Worm (Caenorhabditis elegans) whole organism, L3 larva: Measurements from ENCODE around the gene shw-1.

ENCODE experiments used
- aly-2 ChIP-seq: fragments of 150-350 bp; optimal IDR thresholded peaks from 2 replicates; lab custom pipeline; 2014; ENCODE audit warnings: missing biosample characterization, missing genetic modification characterization
- ama-1 ChIP-seq: fragments of 150-350 bp; optimal IDR thresholded peaks from 2 replicates; lab custom pipeline; 2018
- ceh-9 ChIP-seq: sonication (generic microtip); optimal IDR thresholded peaks from 2 replicates; lab custom pipeline; 2018; ENCODE audit warnings: missing biosample characterization, missing genetic modification characterization
- egl-27 ChIP-seq: sonication (generic microtip); optimal IDR thresholded peaks from 4 replicates; lab custom pipeline; 2017; ENCODE audit warnings: missing biosample characterization, missing genetic modification reagents, missing genetic modification characterization
- egl-5 ChIP-seq: fragments of 150-350 bp; optimal IDR thresholded peaks from 2 replicates; lab custom pipeline; 2017; ENCODE audit warnings: missing biosample characterization, missing genetic modification reagents, missing genetic modification characterization, inconsistent platforms
- lsy-12 ChIP-seq: sonication (generic microtip); optimal IDR thresholded peaks from 2 replicates; lab custom pipeline; 2016; ENCODE audit warnings: mild to moderate bottlenecking, missing genetic modification characterization, missing compliant biosample characterization
- nfya-1 ChIP-seq: sonication (generic microtip); optimal IDR thresholded peaks from 2 replicates; lab custom pipeline; 2017; ENCODE audit warnings: missing genetic modification characterization, mild to moderate bottlenecking, missing compliant biosample characterization, antibody characterized with exemption, moderate library complexity; ENCODE audit not compliant: insufficient read depth
- nhr-11 ChIP-seq: fragments of 150-350 bp; optimal IDR thresholded peaks from 2 replicates; lab custom pipeline; 2014; ENCODE audit warnings: missing biosample characterization, missing genetic modification characterization
- nhr-237 ChIP-seq: fragments of 150-350 bp; optimal IDR thresholded peaks from 2 replicates; lab custom pipeline; 2014; ENCODE audit warnings: missing biosample characterization, missing genetic modification characterization
- nhr-77 ChIP-seq: fragments of 150-350 bp; optimal IDR thresholded peaks from 2 replicates; lab custom pipeline; 2014; ENCODE audit warnings: missing biosample characterization, missing genetic modification characterization
- tbx-2 ChIP-seq: sonication (generic microtip); optimal IDR thresholded peaks from 2 replicates; lab custom pipeline; 2016; ENCODE audit warnings: mild to moderate bottlenecking, missing genetic modification characterization, missing compliant biosample characterization
- unc-62 ChIP-seq: fragments of 150-350 bp; sonication (generic microtip); optimal IDR thresholded peaks from 4 replicates; lab custom pipeline; 2014; ENCODE audit warnings: missing biosample characterization, missing genetic modification reagents, missing genetic modification characterization
- zag-1 ChIP-seq: fragments of 150-350 bp; optimal IDR thresholded peaks from 2 replicates; lab custom pipeline; 2014; ENCODE audit warnings: missing biosample characterization, missing genetic modification characterization
- ztf-11 ChIP-seq: fragments of 150-350 bp; optimal IDR thresholded peaks from 2 replicates; lab custom pipeline; 2014; ENCODE audit warnings: missing biosample characterization, missing genetic modification characterization

DNA sequence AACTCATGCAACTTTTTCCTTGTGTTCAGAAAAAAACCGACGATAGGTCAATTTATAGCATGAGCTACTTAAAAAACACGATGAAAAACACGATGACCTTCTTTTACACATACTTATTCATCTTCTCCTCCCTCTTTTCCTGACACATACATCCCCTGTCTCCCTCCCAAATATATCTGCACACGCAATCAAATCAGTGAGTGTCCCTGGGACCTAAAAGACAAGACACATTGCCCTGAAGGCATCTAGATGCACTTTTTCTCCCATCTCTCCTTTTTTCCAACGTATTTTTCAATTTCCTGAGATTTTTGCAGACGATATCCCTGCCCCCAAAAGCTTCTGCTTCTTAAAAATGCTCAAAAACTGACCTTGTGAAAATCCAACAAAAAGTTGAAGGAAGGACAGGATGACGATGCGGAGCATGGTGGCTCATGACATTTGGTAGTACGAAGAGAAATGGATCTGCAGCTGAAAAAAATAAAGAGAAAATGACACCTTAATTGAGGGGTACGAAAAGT is 33.0 kb upstream of the shw-1 start, which contains the start of gene C26D10.6:
- TF ChIP-seq nhr-11 (tag; lab: Kevin White, UChicago) (no peak), tbx-2 (no peak), unc-62 (GFP tag; lab: Kevin White, UChicago) (no peak), lsy-12 (tag; lab: Kevin White, UChicago) (no peak), ama-1 (lab: Kevin White, UChicago) (no peak), egl-27 (tag; lab: Kevin White, UChicago) (no peak), egl-5 (no peak), zag-1 (no peak), nhr-237 (tag; lab: Kevin White, UChicago) (no peak), ztf-11 (tag; lab: Kevin White, UChicago) (no peak), nhr-77 (tag; lab: Kevin White, UChicago) (no peak), nfya-1 (tag; lab: Kevin White, UChicago) (no peak), aly-2 (no peak), ceh-9 (tag; lab: Kevin White, UChicago) (no peak)
